Worm (Caenorhabditis elegans): ENCODE results near the gene adt-1.

ce11 chrX:12663537-12663936 lies 15.1 kb upstream of the adt-1 start, which contains the start of gene nlp-76:
- TF ChIP-seq dao-5 (tag; optimal IDR thresholded peaks at IDR 0.05) (no peak), W03F9.2 (tag; optimal IDR thresholded peaks at IDR 0.05) (no peak), him-1 (tag; optimal IDR thresholded peaks at IDR 0.05) (no peak)
